Worm (Caenorhabditis elegans): ENCODE data around the gene rme-1.

rme-1 gene

DNA sequence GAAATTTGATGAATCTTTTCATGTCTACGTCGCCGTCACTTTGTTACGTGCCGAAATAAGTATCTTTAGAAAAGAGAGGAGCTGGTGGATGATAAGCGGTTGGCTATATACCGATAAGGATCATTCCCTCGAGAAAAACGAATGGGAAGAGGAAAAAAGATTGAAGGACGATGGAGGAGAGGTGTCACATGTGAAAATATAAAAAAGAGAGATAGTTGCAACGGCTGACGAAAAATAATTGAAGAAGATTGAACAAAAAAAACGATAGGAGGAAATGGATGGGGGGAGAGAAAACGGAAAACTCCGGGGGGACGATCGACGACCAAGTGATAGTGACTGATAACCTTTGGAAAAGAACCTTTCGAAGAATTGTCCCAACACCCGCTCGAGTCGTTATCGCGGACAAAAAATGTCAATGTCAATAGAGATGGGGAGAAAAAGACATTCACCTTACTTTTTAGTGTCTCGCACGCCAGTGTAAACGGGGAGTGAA is 20.8 kb downstream of the rme-1 start (continued):
- TF ChIP-seq nhr-11 (tag; optimal IDR thresholded peaks at IDR 0.05) (no peak), mdl-1 (tag; optimal IDR thresholded peaks at IDR 0.05) (peak; percentile 46), nhr-25 (tag; optimal IDR thresholded peaks at IDR 0.05) (no peak), nhr-76 (tag; optimal IDR thresholded peaks at IDR 0.05) (no peak), ama-1 (optimal IDR thresholded peaks at IDR 0.05) (peak; percentile 60), tbx-2 (tag; optimal IDR thresholded peaks at IDR 0.05) (peak; percentile 47), pqm-1 (tag; optimal IDR thresholded peaks at IDR 0.05) (peak; percentile 97), nhr-12 (tag; optimal IDR thresholded peaks at IDR 0.05) (no peak), ceh-16 (tag; optimal IDR thresholded peaks at IDR 0.05) (no peak), fkh-10 (GFP tag; optimal IDR thresholded peaks at IDR 0.05) (no peak), ztf-11 (tag; optimal IDR thresholded peaks at IDR 0.05) (no peak), nhr-23 (tag; optimal IDR thresholded peaks at IDR 0.05) (peak; percentile 71), daf-12 (tag; optimal IDR thresholded peaks at IDR 0.05) (no peak), sea-2 (GFP tag; optimal IDR thresholded peaks at IDR 0.05) (no peak), nfya-1 (tag; optimal IDR thresholded peaks at IDR 0.05; ENCODE audit: insufficient read depth) (peak; percentile 27)

DNA sequence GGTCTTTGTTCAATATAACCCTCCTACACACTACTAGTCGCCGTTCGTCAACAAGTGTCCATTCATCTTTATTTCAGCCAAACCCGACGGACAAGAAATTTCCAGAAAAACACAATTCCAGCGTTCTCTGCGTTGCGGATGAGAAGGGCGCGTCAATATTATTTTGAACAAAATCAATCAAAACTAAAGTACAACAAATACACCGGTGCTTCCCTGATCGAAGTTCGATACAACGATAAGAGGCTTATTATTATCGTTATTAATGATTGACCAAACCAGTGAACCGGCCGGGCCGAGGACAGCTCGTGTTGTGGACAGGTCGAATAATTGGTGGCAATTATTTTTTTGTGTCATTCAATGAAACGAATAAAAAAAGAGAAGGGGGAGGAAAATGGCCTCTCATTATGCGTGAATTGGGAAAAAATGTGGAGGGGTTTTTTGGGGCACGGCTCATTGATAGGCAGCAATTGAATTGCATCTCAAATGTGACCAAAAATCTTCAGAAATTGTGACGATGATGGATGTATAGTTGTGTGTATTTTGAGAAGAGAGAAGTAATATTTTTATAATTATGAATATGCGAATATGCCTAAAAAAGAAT is 22.0 kb downstream of the rme-1 start:
- TF ChIP-seq eor-1 (tag; optimal IDR thresholded peaks at IDR 0.05) (no peak), elt-2 (tag; optimal IDR thresholded peaks at IDR 0.05) (peak; percentile 57), nfya-1 (tag; optimal IDR thresholded peaks at IDR 0.05; ENCODE audit: insufficient read depth) (peak; percentile 31), egl-5 (tag; optimal IDR thresholded peaks at IDR 0.05) (peak; percentile 92), R02D3.7 (tag; optimal IDR thresholded peaks at IDR 0.05) (no peak), pqm-1 (tag; optimal IDR thresholded peaks at IDR 0.05) (peak; percentile 36), lin-39 (tag; optimal IDR thresholded peaks at IDR 0.05) (no peak), pha-4 (tag; optimal IDR thresholded peaks at IDR 0.05) (peak; percentile 54), ama-1 (optimal IDR thresholded peaks at IDR 0.05) (peak; percentile 28), tbx-2 (tag; optimal IDR thresholded peaks at IDR 0.05) (peak; percentile 28), nhr-23 (tag; optimal IDR thresholded peaks at IDR 0.05) (no peak)

DNA sequence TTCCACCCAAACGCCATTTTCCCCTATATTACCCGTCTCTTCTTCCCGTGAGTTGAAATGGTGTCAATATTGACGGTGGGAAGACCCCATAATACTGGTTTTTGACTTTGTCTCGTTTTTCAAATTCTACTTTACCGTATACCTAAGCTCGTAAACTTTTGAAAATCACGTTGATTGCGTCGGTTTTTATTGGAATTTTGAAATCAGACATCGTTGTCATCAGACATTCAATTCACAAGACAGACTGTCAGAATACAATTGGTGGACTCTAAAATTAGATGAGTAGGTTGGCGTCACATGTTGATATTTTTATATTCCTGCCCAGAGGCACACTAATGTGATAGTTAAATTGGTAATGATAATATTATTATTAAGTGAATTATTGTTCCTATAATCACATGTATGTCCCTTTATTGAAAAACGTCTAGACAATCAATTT is 23.2 kb downstream of the rme-1 start:
- TF ChIP-seq hmg-11 (tag; optimal IDR thresholded peaks at IDR 0.05) = no peak
- TF ChIP-seq ceh-9 (tag; optimal IDR thresholded peaks at IDR 0.05) = no peak
- TF ChIP-seq R02D3.7 (tag; optimal IDR thresholded peaks at IDR 0.05) = no peak
- TF ChIP-seq nhr-43 (tag; optimal IDR thresholded peaks at IDR 0.05; ENCODE audit: poor library complexity, severe bottlenecking) = no peak
- peak; percentile 97 for TF ChIP-seq pha-4 (tag; optimal IDR thresholded peaks at IDR 0.05)
- TF ChIP-seq tbx-2 (tag; optimal IDR thresholded peaks at IDR 0.05) = no peak

DNA sequence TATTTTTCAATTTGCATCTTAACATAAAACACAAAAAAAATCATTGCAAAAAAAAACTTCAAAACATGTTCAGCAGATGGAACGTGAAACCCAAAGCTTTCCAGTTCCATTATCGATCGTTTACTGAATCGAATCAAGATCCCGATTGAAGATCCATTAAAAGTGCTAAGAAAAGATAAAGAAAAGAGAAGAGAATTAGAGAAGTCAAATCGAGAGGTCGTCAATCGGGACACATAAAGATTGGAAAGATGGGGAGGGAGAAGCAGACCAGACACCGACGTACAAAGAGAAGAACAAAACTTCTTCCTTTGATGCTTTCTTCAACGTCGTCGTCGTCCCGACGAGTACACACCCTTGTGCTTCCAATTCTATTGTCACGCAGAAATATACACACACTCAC is 24.2 kb downstream of the rme-1 start:
- TF ChIP-seq aly-2 (tag; optimal IDR thresholded peaks at IDR 0.05) (no peak), elt-1 (tag; optimal IDR thresholded peaks at IDR 0.05) (peak; percentile 78), nhr-25 (tag; optimal IDR thresholded peaks at IDR 0.05) (peak; percentile 38), skn-1 (tag; optimal IDR thresholded peaks at IDR 0.05) (no peak), nfya-1 (tag; optimal IDR thresholded peaks at IDR 0.05; ENCODE audit: insufficient read depth) (peak; percentile 19), egl-27 (tag; optimal IDR thresholded peaks at IDR 0.05) (no peak), nhr-23 (tag; optimal IDR thresholded peaks at IDR 0.05) (peak; percentile 70), nhr-11 (tag; optimal IDR thresholded peaks at IDR 0.05) (no peak), lin-15B (tag; optimal IDR thresholded peaks at IDR 0.05) (no peak), R02D3.7 (tag; optimal IDR thresholded peaks at IDR 0.05) (no peak), ama-1 (optimal IDR thresholded peaks at IDR 0.05) (no peak), jun-1 (tag; optimal IDR thresholded peaks at IDR 0.05) (no peak), nhr-28 (tag; optimal IDR thresholded peaks at IDR 0.05) (no peak), daf-12 (tag; optimal IDR thresholded peaks at IDR 0.05) (no peak), nhr-237 (tag; optimal IDR thresholded peaks at IDR 0.05) (no peak), ceh-28 (tag; optimal IDR thresholded peaks at IDR 0.05) (peak; percentile 26), ceh-82 (tag; optimal IDR thresholded peaks at IDR 0.05) (no peak), egl-5 (tag; optimal IDR thresholded peaks at IDR 0.05) (peak; percentile 53), elt-2 (tag; optimal IDR thresholded peaks at IDR 0.05) (no peak), pha-4 (tag; optimal IDR thresholded peaks at IDR 0.05) (no peak)
